Worm (Caenorhabditis elegans): ENCODE measurements around the gene ech-5.

DNA sequence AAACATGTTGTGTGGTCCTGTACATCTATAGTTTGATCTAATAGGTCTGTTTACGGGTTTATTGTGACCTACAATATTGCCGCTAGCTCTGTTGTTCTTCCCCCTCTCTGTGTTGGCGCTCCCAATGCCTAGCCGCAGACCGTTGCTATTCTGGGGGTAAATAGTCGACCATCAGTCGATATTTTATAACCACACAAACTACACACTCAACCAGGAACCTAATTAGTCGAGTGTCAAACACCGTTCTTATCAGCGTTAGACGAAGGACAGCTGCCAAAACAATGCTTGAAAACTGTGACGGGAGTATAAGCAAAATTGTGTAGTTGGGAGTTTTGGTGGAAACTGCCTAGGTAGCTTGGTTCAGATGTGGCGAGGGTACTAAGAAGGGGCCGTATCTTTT, 14.4 kb upstream of the ech-5 start:
- no peak for TF ChIP-seq nhr-25 (tag; optimal IDR thresholded peaks at IDR 0.05; ENCODE audit: borderline replicate concordance, insufficient read depth)
- TF ChIP-seq sdz-12 (GFP tag; optimal IDR thresholded peaks at IDR 0.05) = no peak
- no peak for TF ChIP-seq ama-1 (optimal IDR thresholded peaks at IDR 0.05)

Measured in whole organism, L4 larva.